Worm (Caenorhabditis elegans) whole organism, L4 larva: Measurements from ENCODE around the gene C33C12.11.

Source experiments
- Y105C5A.15 ChIP-seq: fragments of 200-800 bp; sonication (Bioruptor generic); IDR thresholded peaks from 2 replicates; pipeline ENCODE4 v1.3.6; 2022; ENCODE audit warnings: missing genetic modification characterization, missing compliant biosample characterization
- Y5F2A.4 ChIP-seq: fragments of 200-800 bp; sonication (Bioruptor generic); optimal IDR thresholded peaks from 2 replicates; lab custom pipeline; 2018; ENCODE audit warnings: mild to moderate bottlenecking, missing genetic modification characterization, missing compliant biosample characterization
- aha-1 ChIP-seq: fragments of 150-350 bp; peaks from one replicate; lab custom pipeline; 2014; ENCODE audit warnings: missing biosample characterization, missing genetic modification characterization
- ceh-28 ChIP-seq: fragments of 150-350 bp; optimal IDR thresholded peaks from 2 replicates; lab custom pipeline; 2014; ENCODE audit warnings: missing biosample characterization, missing genetic modification reagents, missing genetic modification characterization
- ceh-82 ChIP-seq: sonication (generic microtip); optimal IDR thresholded peaks from 2 replicates; lab custom pipeline; 2017; ENCODE audit warnings: missing biosample characterization, missing genetic modification characterization
- ctbp-1 ChIP-seq: fragments of 200-800 bp; sonication (Bioruptor generic); IDR thresholded peaks from 2 replicates; pipeline ENCODE4 v1.3.6; 2022; ENCODE audit warnings: missing genetic modification reagents, missing genetic modification characterization, missing compliant biosample characterization
- daf-16 ChIP-seq, 3 experiments: sonication (generic microtip); optimal IDR thresholded peaks; 2 replicates each; lab custom pipeline; 2016 to 2017; ENCODE audit warnings: missing genetic modification characterization in 3 of 3, missing genetic modification reagents in 3 of 3, mild to moderate bottlenecking in 2 of 3, missing compliant biosample characterization in 2 of 3, missing biosample characterization in 1 of 3, moderate library complexity in 1 of 3
- fos-1 ChIP-seq: fragments of 150-350 bp; optimal IDR thresholded peaks from 2 replicates; lab custom pipeline; 2014; ENCODE audit warnings: missing biosample characterization, missing genetic modification characterization
- lin-1 ChIP-seq: fragments of 200-800 bp; sonication (Bioruptor generic); IDR thresholded peaks from 2 replicates; pipeline ENCODE4 v1.3.6; 2022; ENCODE audit warnings: missing genetic modification reagents, missing genetic modification characterization, missing compliant biosample characterization
- mep-1 ChIP-seq: fragments of 150-350 bp; sonication (generic microtip); optimal IDR thresholded peaks from 3 replicates; lab custom pipeline; 2014; ENCODE audit warnings: missing biosample characterization, missing genetic modification characterization
- nhr-237 ChIP-seq: sonication (generic microtip); optimal IDR thresholded peaks from 2 replicates; lab custom pipeline; 2017; ENCODE audit warnings: missing biosample characterization, missing genetic modification characterization
- nhr-28 ChIP-seq: fragments of 150-350 bp; optimal IDR thresholded peaks from 2 replicates; lab custom pipeline; 2014; ENCODE audit warnings: missing biosample characterization, missing genetic modification characterization
- pqm-1 ChIP-seq: sonication (generic microtip); optimal IDR thresholded peaks from 2 replicates; lab custom pipeline; 2017; ENCODE audit warnings: missing biosample characterization, missing genetic modification characterization
- set-16 ChIP-seq: fragments of 200-800 bp; sonication (Bioruptor generic); IDR thresholded peaks from 2 replicates; pipeline ENCODE4 v1.3.6; 2022; ENCODE audit warnings: missing genetic modification reagents, missing genetic modification characterization, missing compliant biosample characterization
- skn-1 ChIP-seq: fragments of 150-350 bp; optimal IDR thresholded peaks from 2 replicates; lab custom pipeline; 2014; ENCODE audit warnings: missing biosample characterization, missing genetic modification characterization
- spr-3 ChIP-seq: fragments of 200-800 bp; sonication (Bioruptor generic); optimal IDR thresholded peaks from 2 replicates; lab custom pipeline; 2018; ENCODE audit warnings: mild to moderate bottlenecking, missing genetic modification characterization, missing compliant biosample characterization
- vab-7 ChIP-seq: fragments of 200-800 bp; sonication (Bioruptor generic); IDR thresholded peaks from 2 replicates; pipeline ENCODE4 v1.3.6; 2022; ENCODE audit warnings: missing genetic modification reagents, missing genetic modification characterization, missing compliant biosample characterization
- zag-1 ChIP-seq: fragments of 150-350 bp; optimal IDR thresholded peaks from 2 replicates; lab custom pipeline; 2014; ENCODE audit warnings: missing biosample characterization, missing genetic modification characterization
- zfp-2 ChIP-seq: sonication (generic microtip); optimal IDR thresholded peaks from 2 replicates; lab custom pipeline; 2016; ENCODE audit warnings: mild to moderate bottlenecking, missing genetic modification characterization, missing compliant biosample characterization
- ztf-11 ChIP-seq: fragments of 150-350 bp; optimal IDR thresholded peaks from 2 replicates; lab custom pipeline; 2014; ENCODE audit warnings: missing biosample characterization, missing genetic modification characterization

C33C12.11 gene

DNA sequence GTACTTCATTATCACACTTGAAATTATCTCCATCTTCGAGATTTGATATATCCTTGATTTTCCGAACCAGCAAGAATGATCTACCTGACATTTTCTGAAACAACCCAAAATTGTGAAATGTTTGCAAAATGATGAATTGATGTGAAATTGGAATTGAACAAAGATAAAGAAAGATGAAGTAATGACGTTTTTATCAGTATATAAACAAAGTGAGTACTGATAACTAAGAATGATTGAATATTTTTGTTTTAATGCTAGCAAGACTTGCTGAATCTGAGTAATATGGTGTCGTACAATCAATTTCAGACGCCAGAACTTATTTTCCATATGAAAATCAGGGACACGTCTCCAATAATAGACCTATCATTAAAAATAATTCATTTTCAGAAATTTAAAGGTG, 41.5 kb downstream of the C33C12.11 start, which contains the start of gene math-37:
Gene math-37, minus strand, starts transcription at position 101 of the 400 bp plus-strand sequence.
- TF ChIP-seq nhr-28 (tag; lab: Kevin White, UChicago), result peak; percentile 39
- peak; percentile 47 for TF ChIP-seq pqm-1 (tag; lab: Kevin White, UChicago)
- no peak for TF ChIP-seq daf-16 (GFP tag; optimal IDR thresholded peaks at IDR 0.05; lab: Kevin White, UChicago)
- peak; percentile 35 for TF ChIP-seq daf-16 (tag; optimal IDR thresholded peaks at IDR 0.05; lab: Kevin White, UChicago)
- TF ChIP-seq mep-1, result no peak
- no peak for TF ChIP-seq skn-1 (tag; lab: Kevin White, UChicago)
- no peak for TF ChIP-seq zag-1 (tag; lab: Kevin White, UChicago)
- no peak for TF ChIP-seq Y105C5A.15 (GFP tag; lab: Robert Waterston, UW)
- TF ChIP-seq zfp-2 (tag; lab: Kevin White, UChicago), result no peak
- TF ChIP-seq set-16 (GFP tag; lab: Robert Waterston, UW), result no peak
- TF ChIP-seq ctbp-1 (GFP tag; lab: Robert Waterston, UW), result no peak
- TF ChIP-seq Y5F2A.4 (GFP tag; lab: Kevin White, UChicago), result no peak

DNA sequence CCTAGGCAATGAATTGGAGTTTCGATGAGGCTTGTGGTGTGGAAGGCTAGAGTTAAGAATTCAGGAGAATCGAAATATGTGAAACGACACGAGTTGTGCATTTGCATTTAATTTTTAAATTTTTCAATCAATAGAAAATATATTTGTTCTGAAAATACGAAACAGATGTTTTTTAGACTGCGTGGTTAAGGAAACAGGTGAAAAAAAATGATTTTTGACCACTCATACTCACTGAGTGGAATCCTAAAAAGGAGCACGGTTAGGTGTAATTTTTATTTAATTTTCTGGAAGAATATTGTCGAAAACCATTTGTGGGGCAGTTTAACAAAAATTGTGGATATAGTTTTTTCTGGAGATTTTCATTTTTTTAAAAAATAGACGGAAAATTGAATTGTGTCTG, 46.8 kb downstream of the C33C12.11 start, which contains the start of gene srh-195:
Gene srh-195, minus strand, starts transcription at position 101 of the 400 bp plus-strand sequence.
- TF ChIP-seq spr-3 (GFP tag; lab: Kevin White, UChicago), result no peak
- no peak for TF ChIP-seq ztf-11 (tag; lab: Kevin White, UChicago)
- TF ChIP-seq ceh-28 (tag; lab: Kevin White, UChicago), result no peak
- no peak for TF ChIP-seq vab-7 (GFP tag; lab: Robert Waterston, UW)
- no peak for TF ChIP-seq Y5F2A.4 (GFP tag; lab: Kevin White, UChicago)
- no peak for TF ChIP-seq nhr-237 (tag; lab: Kevin White, UChicago)
- TF ChIP-seq lin-1 (GFP tag; lab: Robert Waterston, UW), result no peak
- no peak for TF ChIP-seq fos-1 (tag; lab: Kevin White, UChicago)

DNA sequence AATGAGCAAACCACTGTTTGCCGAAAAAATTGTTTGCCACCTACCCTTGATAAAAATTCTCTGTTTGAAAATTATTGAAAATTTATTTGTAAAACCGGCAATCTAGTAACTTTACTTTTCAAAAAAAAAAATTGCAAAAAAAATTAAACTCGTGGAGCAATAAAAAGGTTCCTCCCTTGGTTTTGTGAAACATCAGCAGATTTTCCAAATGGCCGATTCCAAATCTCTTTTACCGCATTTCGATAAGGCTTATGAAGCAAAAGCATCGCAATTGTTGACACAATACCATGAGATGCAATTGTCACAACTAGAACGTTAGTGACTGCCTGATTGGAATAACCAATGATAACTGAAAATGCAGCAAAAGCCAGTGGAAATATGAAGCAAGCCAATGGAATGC, 49.1 kb downstream of the C33C12.11 start:
- TF ChIP-seq aha-1 (tag; lab: Kevin White, UChicago) (peak; percentile 90), ceh-82 (tag; lab: Kevin White, UChicago) (no peak)
